Fruit fly (Drosophila melanogaster) whole organism, embryonic: ENCODE measurements around the gene unc-119.

Experiments
- CG12659 ChIP-seq: fragments of 200-800 bp; sonication (Bioruptor generic); optimal IDR thresholded peaks from 3 replicates; lab custom pipeline; 2017; ENCODE audit warnings: mild to moderate bottlenecking, missing biosample characterization, missing genetic modification reagents, missing genetic modification characterization
- CG13287 ChIP-seq: fragments of 200-800 bp; sonication (Bioruptor generic); IDR thresholded peaks from 2 replicates; pipeline ENCODE4 v1.3.6; 2022; ENCODE audit warnings: missing biosample characterization, missing genetic modification characterization; ENCODE audit not compliant: partially characterized antibody
- CG13296 ChIP-seq: fragments of 200-800 bp; sonication (Bioruptor generic); optimal IDR thresholded peaks from 3 replicates; lab custom pipeline; 2018; ENCODE audit warnings: missing biosample characterization, mild to moderate bottlenecking, missing genetic modification characterization
- CG14710 ChIP-seq: fragments of 200-800 bp; sonication (Bioruptor generic); optimal IDR thresholded peaks from 3 replicates; lab custom pipeline; 2019; ENCODE audit warnings: missing biosample characterization, mild to moderate bottlenecking, missing genetic modification characterization, moderate library complexity
- CG15269 ChIP-seq: fragments of 200-800 bp; sonication (Bioruptor generic); optimal IDR thresholded peaks from 2 replicates; lab custom pipeline; 2018; ENCODE audit warnings: missing biosample characterization, mild to moderate bottlenecking, missing genetic modification characterization, moderate library complexity
- CG15696 ChIP-seq: fragments of 200-800 bp; sonication (Bioruptor generic); optimal IDR thresholded peaks from 2 replicates; lab custom pipeline; 2019; ENCODE audit warnings: missing biosample characterization, mild to moderate bottlenecking, missing genetic modification characterization, moderate library complexity
- CG1602 ChIP-seq: fragments of 200-800 bp; sonication (Bioruptor generic); optimal IDR thresholded peaks from 3 replicates; lab custom pipeline; 2016; ENCODE audit warnings: missing biosample characterization, missing genetic modification characterization
- CG17829 ChIP-seq: fragments of 200-800 bp; optimal IDR thresholded peaks from 2 replicates; lab custom pipeline; 2019; ENCODE audit warnings: missing biosample characterization, mild to moderate bottlenecking, missing genetic modification characterization, moderate library complexity
- CG18262 ChIP-seq: fragments of 200-800 bp; optimal IDR thresholded peaks from 3 replicates; lab custom pipeline; 2019; ENCODE audit warnings: missing biosample characterization, mild to moderate bottlenecking, missing genetic modification characterization, moderate library complexity
- CG18476 ChIP-seq: fragments of 200-800 bp; sonication (Bioruptor generic); optimal IDR thresholded peaks from 2 replicates; lab custom pipeline; 2016; ENCODE audit warnings: missing biosample characterization, mild to moderate bottlenecking, missing genetic modification characterization
- CG2875 ChIP-seq: fragments of 200-800 bp; sonication (Bioruptor generic); optimal IDR thresholded peaks from 2 replicates; lab custom pipeline; 2017; ENCODE audit warnings: missing biosample characterization, mild to moderate bottlenecking, missing genetic modification characterization, missing genetic modification reagents
- CG3163 ChIP-seq: fragments of 200-800 bp; sonication (Bioruptor generic); optimal IDR thresholded peaks from 3 replicates; lab custom pipeline; 2016; ENCODE audit warnings: missing biosample characterization, missing genetic modification characterization
- CG32772 ChIP-seq: fragments of 200-800 bp; sonication (Bioruptor generic); IDR thresholded peaks from 2 replicates; pipeline ENCODE4 v1.3.6; 2022; ENCODE audit warnings: missing biosample characterization, missing genetic modification characterization
- CG33213 ChIP-seq: fragments of 200-800 bp; sonication (Bioruptor generic); optimal IDR thresholded peaks from 3 replicates; lab custom pipeline; 2016; ENCODE audit warnings: missing biosample characterization, missing genetic modification characterization
- CG6254 ChIP-seq: fragments of 200-800 bp; sonication (Bioruptor generic); optimal IDR thresholded peaks from 3 replicates; lab custom pipeline; 2017; ENCODE audit warnings: mild to moderate bottlenecking, missing biosample characterization, missing genetic modification reagents, missing genetic modification characterization
- CG6272 ChIP-seq: fragments of 200-800 bp; sonication (Bioruptor generic); IDR thresholded peaks from 2 replicates; pipeline ENCODE4 v1.3.6; 2022; ENCODE audit warnings: missing biosample characterization, missing genetic modification characterization
- CG6689 ChIP-seq: fragments of 200-800 bp; sonication (Bioruptor generic); IDR thresholded peaks from 2 replicates; pipeline ENCODE4 v1.3.6; 2022; ENCODE audit warnings: missing biosample characterization, missing genetic modification characterization
- CG7372 ChIP-seq: fragments of 200-800 bp; sonication (Bioruptor generic); IDR thresholded peaks from 2 replicates; pipeline ENCODE4 v1.3.6; 2022; ENCODE audit warnings: missing biosample characterization, missing genetic modification characterization
- D19A ChIP-seq: fragments of 200-800 bp; optimal IDR thresholded peaks from 3 replicates; lab custom pipeline; 2019; ENCODE audit warnings: missing biosample characterization, mild to moderate bottlenecking, missing genetic modification characterization, moderate library complexity
- Doc3 ChIP-seq: fragments of 200-800 bp; sonication (Bioruptor generic); IDR thresholded peaks from 3 replicates; pipeline ENCODE4 v1.3.6; 2022; ENCODE audit warnings: missing biosample characterization, missing genetic modification characterization; ENCODE audit not compliant: partially characterized antibody
- Ets65A ChIP-seq: fragments of 200-800 bp; sonication (Bioruptor generic); peaks from one replicate; lab custom pipeline; 2016; ENCODE audit warnings: missing biosample characterization, missing genetic modification characterization
- Mad ChIP-seq: fragments of 200-800 bp; sonication (Bioruptor generic); optimal IDR thresholded peaks from 2 replicates; lab custom pipeline; 2016; ENCODE audit warnings: missing biosample characterization, missing genetic modification characterization
- Mes4 ChIP-seq: fragments of 200-800 bp; sonication (Bioruptor generic); optimal IDR thresholded peaks from 2 replicates; lab custom pipeline; 2016; ENCODE audit warnings: missing biosample characterization, missing genetic modification characterization
- NC2β ChIP-seq: fragments of 200-800 bp; sonication (Bioruptor generic); optimal IDR thresholded peaks from 2 replicates; lab custom pipeline; 2016; ENCODE audit warnings: missing biosample characterization, missing genetic modification characterization
- Ptx1 ChIP-seq: fragments of 200-800 bp; sonication (Bioruptor generic); IDR thresholded peaks from 2 replicates; pipeline ENCODE4 v1.3.6; 2022; ENCODE audit warnings: missing biosample characterization, missing genetic modification characterization
- Trl ChIP-seq, 3 experiments: fragments of >200 bp in 2 of 3; fragments of 200-800 bp in 1 of 3; sonication (Bioruptor generic) in 1 of 3; optimal IDR thresholded peaks; 2 replicates in 1 of 3; 3 replicates in 2 of 3; lab custom pipeline; 2016 to 2017; ENCODE audit warnings: missing biosample characterization in 1 of 3, missing genetic modification characterization in 1 of 3
- Xbp1 ChIP-seq: fragments of 200-800 bp; sonication (Bioruptor generic); optimal IDR thresholded peaks from 3 replicates; lab custom pipeline; 2016; ENCODE audit warnings: missing biosample characterization, mild to moderate bottlenecking, missing genetic modification characterization
- ac ChIP-seq: fragments of 200-800 bp; sonication (Bioruptor generic); optimal IDR thresholded peaks from 3 replicates; lab custom pipeline; 2017; ENCODE audit warnings: missing biosample characterization, mild to moderate bottlenecking, missing genetic modification characterization
- ap ChIP-seq: fragments of 200-800 bp; sonication (Bioruptor generic); IDR thresholded peaks from 2 replicates; pipeline ENCODE4 v1.3.6; 2022; ENCODE audit warnings: missing biosample characterization, missing genetic modification characterization
- bab2 ChIP-seq: fragments of 200-800 bp; sonication (Bioruptor generic); optimal IDR thresholded peaks from 2 replicates; lab custom pipeline; 2016; ENCODE audit warnings: missing biosample characterization, missing genetic modification characterization
- cato ChIP-seq: fragments of 200-800 bp; sonication (Bioruptor generic); optimal IDR thresholded peaks from 2 replicates; lab custom pipeline; 2016; ENCODE audit warnings: missing biosample characterization, missing genetic modification characterization, borderline replicate concordance
- chif ChIP-seq, 2 experiments: fragments of 200-800 bp; sonication (Bioruptor generic); optimal IDR thresholded peaks; 3 replicates each; lab custom pipeline; 2016; ENCODE audit warnings: missing biosample characterization in 2 of 2, missing genetic modification characterization in 2 of 2
- chm ChIP-seq: fragments of 200-800 bp; sonication (Bioruptor generic); IDR thresholded peaks from 2 replicates; pipeline ENCODE4 v1.3.6; 2022; ENCODE audit warnings: missing biosample characterization, missing genetic modification characterization
- crol ChIP-seq: fragments of 200-800 bp; sonication (Bioruptor generic); IDR thresholded peaks from 2 replicates; pipeline ENCODE4 v1.3.6; 2022; ENCODE audit warnings: missing biosample characterization, missing genetic modification characterization
- ftz-f1 ChIP-seq: fragments of 200-800 bp; sonication (Bioruptor generic); optimal IDR thresholded peaks from 2 replicates; lab custom pipeline; 2016; ENCODE audit warnings: missing biosample characterization, missing genetic modification characterization
- gcm ChIP-seq: fragments of 200-800 bp; sonication (Bioruptor generic); optimal IDR thresholded peaks from 2 replicates; lab custom pipeline; 2019; ENCODE audit warnings: missing biosample characterization, mild to moderate bottlenecking, missing genetic modification characterization, moderate library complexity
- gro ChIP-seq: fragments of 200-800 bp; sonication (Bioruptor generic); optimal IDR thresholded peaks from 2 replicates; lab custom pipeline; 2016; ENCODE audit warnings: missing biosample characterization, missing genetic modification characterization
- klu ChIP-seq: fragments of 200-800 bp; sonication (Bioruptor generic); IDR thresholded peaks from 2 replicates; pipeline ENCODE4 v1.3.6; 2022; ENCODE audit warnings: missing biosample characterization, missing genetic modification characterization
- lab ChIP-seq: fragments of 200-800 bp; sonication (Bioruptor generic); optimal IDR thresholded peaks from 3 replicates; lab custom pipeline; 2017; ENCODE audit warnings: missing biosample characterization, missing genetic modification characterization, mild to moderate bottlenecking, moderate library complexity, missing genetic modification reagents
- lmd ChIP-seq: fragments of 200-800 bp; sonication (Bioruptor generic); IDR thresholded peaks from 2 replicates; pipeline ENCODE4 v1.3.6; 2022; ENCODE audit warnings: missing biosample characterization, missing genetic modification characterization
- nom ChIP-seq: fragments of 200-800 bp; sonication (Bioruptor generic); optimal IDR thresholded peaks from 2 replicates; lab custom pipeline; 2017; ENCODE audit warnings: missing biosample characterization, missing genetic modification characterization, mild to moderate bottlenecking, moderate library complexity, missing genetic modification reagents
- odd ChIP-seq: fragments of 200-800 bp; sonication (Bioruptor generic); optimal IDR thresholded peaks from 2 replicates; lab custom pipeline; 2017; ENCODE audit warnings: missing biosample characterization, mild to moderate bottlenecking, missing genetic modification characterization
- pfk ChIP-seq: fragments of 200-800 bp; sonication (Bioruptor generic); optimal IDR thresholded peaks from 2 replicates; lab custom pipeline; 2018; ENCODE audit warnings: missing biosample characterization, mild to moderate bottlenecking, missing genetic modification characterization, moderate library complexity
- phol ChIP-seq: fragments of 200-800 bp; sonication (Bioruptor generic); optimal IDR thresholded peaks from 3 replicates; lab custom pipeline; 2018; ENCODE audit warnings: missing biosample characterization, mild to moderate bottlenecking, missing genetic modification characterization, moderate library complexity
- rib ChIP-seq: fragments of 200-800 bp; sonication (Bioruptor generic); IDR thresholded peaks from 2 replicates; pipeline ENCODE4 v1.3.6; 2022; ENCODE audit warnings: missing biosample characterization, missing genetic modification characterization
- shn ChIP-seq: fragments of 200-800 bp; sonication (Bioruptor generic); optimal IDR thresholded peaks from 3 replicates; lab custom pipeline; 2016; ENCODE audit warnings: missing biosample characterization, missing genetic modification characterization
- so ChIP-seq: fragments of 200-800 bp; sonication (Bioruptor generic); IDR thresholded peaks from 3 replicates; pipeline ENCODE4 v1.3.6; 2022; ENCODE audit warnings: missing biosample characterization, missing genetic modification characterization
- tna ChIP-seq: fragments of 200-800 bp; sonication (Bioruptor generic); IDR thresholded peaks from 2 replicates; pipeline ENCODE4 v1.3.6; 2022; ENCODE audit warnings: missing biosample characterization, missing genetic modification characterization; ENCODE audit not compliant: partially characterized antibody
- zf30C ChIP-seq: fragments of 200-800 bp; sonication (Bioruptor generic); optimal IDR thresholded peaks from 3 replicates; lab custom pipeline; 2018; ENCODE audit warnings: missing biosample characterization, mild to moderate bottlenecking, missing genetic modification characterization
- zfh2 ChIP-seq: fragments of 200-800 bp; sonication (Bioruptor generic); optimal IDR thresholded peaks from 2 replicates; lab custom pipeline; 2016; ENCODE audit warnings: missing biosample characterization, missing genetic modification characterization

Gene unc-119

dm6 chrX:7290811-7291515 lies at the start of gene unc-119 (continued):
- TF ChIP-seq chif (GFP tag; optimal IDR thresholded peaks at IDR 0.05; lab: Kevin White, UChicago) (no peak), chm (GFP tag; lab: Robert Waterston, UW) (no peak), crol (GFP tag; lab: Robert Waterston, UW) (no peak), zfh2 (GFP tag; lab: Kevin White, UChicago) (no peak), CG12659 (GFP tag; lab: Kevin White, UChicago) (peak; percentile 69), CG15696 (tag; lab: Kevin White, UChicago) (no peak), CG14710 (peak; percentile 100), so (GFP tag; lab: Robert Waterston, UW) (no peak), CG17829 (tag; lab: Kevin White, UChicago) (no peak), CG15269 (tag; lab: Kevin White, UChicago) (no peak), lmd (no peak), Ptx1 (GFP tag; lab: Robert Waterston, UW) (no peak), ftz-f1 (no peak), Mes4 (GFP tag; lab: Kevin White, UChicago) (no peak), shn (GFP tag; lab: Kevin White, UChicago) (no peak), Xbp1 (GFP tag; lab: Kevin White, UChicago) (no peak), CG2875 (GFP tag; lab: Kevin White, UChicago) (no peak), pfk (no peak), CG13287 (GFP tag; lab: Robert Waterston, UW) (peak; percentile 82), Ets65A (GFP tag; lab: Kevin White, UChicago) (no peak), gro (GFP tag; lab: Kevin White, UChicago) (peak; percentile 22), CG1602 (no peak), CG6272 (GFP tag; lab: Robert Waterston, UW) (peak; percentile 43; the same call in 1 of the 2 replicates), klu (no peak), CG13296 (GFP tag; lab: Kevin White, UChicago) (no peak), CG7372 (GFP tag; lab: Robert Waterston, UW) (no peak), CG18476 (GFP tag; lab: Kevin White, UChicago) (no peak), ac (GFP tag; lab: Kevin White, UChicago) (no peak), odd (GFP tag; lab: Kevin White, UChicago) (no peak), CG33213 (GFP tag; lab: Kevin White, UChicago) (peak; percentile 53), Trl (optimal IDR thresholded peaks at IDR 0.05; lab: Kevin White, UChicago) (no peak), Trl (GFP tag; optimal IDR thresholded peaks at IDR 0.05; lab: Kevin White, UChicago) (no peak), lab (GFP tag; lab: Kevin White, UChicago) (no peak), CG3163 (no peak), D19A (tag; lab: Kevin White, UChicago) (no peak), NC2β (GFP tag; lab: Kevin White, UChicago) (peak; percentile 16), nom (GFP tag; lab: Kevin White, UChicago) (peak; percentile 92), cato (no peak), bab2 (no peak), zf30C (no peak), CG18262 (tag; lab: Kevin White, UChicago) (no peak), rib (GFP tag; lab: Robert Waterston, UW) (peak; percentile 80), CG32772 (GFP tag; lab: Robert Waterston, UW) (no peak), tna (GFP tag; lab: Robert Waterston, UW) (peak; percentile 49; the same call in 1 of the 2 replicates), Doc3 (GFP tag; lab: Robert Waterston, UW) (peak; percentile 55; the same call in 2 of the 3 replicates), gcm (no peak), phol (tag; lab: Kevin White, UChicago) (peak; percentile 37), CG6254 (no peak), CG6689 (GFP tag; lab: Robert Waterston, UW) (no peak), ap (GFP tag; lab: Robert Waterston, UW) (no peak), Mad (no peak)
